Worm (Caenorhabditis elegans) whole organism, L1 larva: Measurements from ENCODE around the gene Y17D7C.1.

Experiments
- C04F5.9 ChIP-seq: sonication (generic microtip); optimal IDR thresholded peaks from 2 replicates; lab custom pipeline; 2016; ENCODE audit warnings: missing genetic modification characterization, missing compliant biosample characterization
- C34B4.2 ChIP-seq: sonication (generic microtip); optimal IDR thresholded peaks from 2 replicates; lab custom pipeline; 2017; ENCODE audit warnings: mild to moderate bottlenecking, missing genetic modification characterization, missing compliant biosample characterization
- aha-1 ChIP-seq: fragments of 150-350 bp; optimal IDR thresholded peaks from 2 replicates; lab custom pipeline; 2014; ENCODE audit warnings: missing biosample characterization, missing genetic modification characterization
- alr-1 ChIP-seq: fragments of 200-800 bp; sonication (Bioruptor generic); optimal IDR thresholded peaks from 2 replicates; lab custom pipeline; 2018; ENCODE audit warnings: borderline replicate concordance, mild to moderate bottlenecking, missing genetic modification characterization, missing compliant biosample characterization
- ceh-63 ChIP-seq: fragments of 200-800 bp; sonication (Bioruptor generic); optimal IDR thresholded peaks from 2 replicates; lab custom pipeline; 2018; ENCODE audit warnings: mild to moderate bottlenecking, missing genetic modification characterization, missing compliant biosample characterization
- ceh-8 ChIP-seq: fragments of 200-800 bp; sonication (Bioruptor generic); optimal IDR thresholded peaks from 2 replicates; lab custom pipeline; 2018; ENCODE audit warnings: mild to moderate bottlenecking, missing genetic modification characterization, moderate library complexity, missing compliant biosample characterization
- ceh-82 ChIP-seq, 3 experiments: fragments of 150-350 bp in 1 of 3; sonication (generic microtip) in 2 of 3; optimal IDR thresholded peaks; 2 replicates each; lab custom pipeline; 2014 to 2017; ENCODE audit warnings: missing biosample characterization in 3 of 3, missing genetic modification characterization in 3 of 3
- dsc-1 ChIP-seq: sonication (generic microtip); optimal IDR thresholded peaks from 2 replicates; lab custom pipeline; 2016; ENCODE audit warnings: mild to moderate bottlenecking, missing genetic modification characterization, missing compliant biosample characterization
- efl-1 ChIP-seq, 4 experiments: fragments of 150-350 bp; optimal IDR thresholded peaks in 3 of 4; peaks in 1 of 4; 1 replicate in 1 of 4; 2 replicates in 3 of 4; lab custom pipeline; 2014; ENCODE audit warnings: missing biosample characterization in 2 of 4, missing genetic modification characterization in 2 of 4, missing genetic modification reagents in 2 of 4
- efl-3 ChIP-seq: fragments of 200-800 bp; sonication (Bioruptor generic); optimal IDR thresholded peaks from 2 replicates; lab custom pipeline; 2018; ENCODE audit warnings: mild to moderate bottlenecking, missing genetic modification characterization, missing compliant biosample characterization
- fkh-10 ChIP-seq: sonication (generic microtip); optimal IDR thresholded peaks from 2 replicates; lab custom pipeline; 2017; ENCODE audit warnings: missing biosample characterization, missing genetic modification reagents, missing genetic modification characterization
- fkh-8 ChIP-seq: sonication (generic microtip); optimal IDR thresholded peaks from 2 replicates; lab custom pipeline; 2016; ENCODE audit warnings: mild to moderate bottlenecking, missing genetic modification characterization, missing compliant biosample characterization
- grh-1 ChIP-seq: fragments of 200-800 bp; sonication (Bioruptor generic); IDR thresholded peaks from 2 replicates; pipeline ENCODE4 v1.3.6; 2022; ENCODE audit warnings: missing genetic modification reagents, missing genetic modification characterization, missing compliant biosample characterization
- hlh-4 ChIP-seq: sonication (generic microtip); optimal IDR thresholded peaks from 2 replicates; lab custom pipeline; 2016; ENCODE audit warnings: mild to moderate bottlenecking, missing genetic modification characterization, missing compliant biosample characterization
- irx-1 ChIP-seq: sonication (generic microtip); optimal IDR thresholded peaks from 2 replicates; lab custom pipeline; 2016; ENCODE audit warnings: missing genetic modification characterization, missing compliant biosample characterization
- jun-1 ChIP-seq: fragments of 150-350 bp; optimal IDR thresholded peaks from 2 replicates; lab custom pipeline; 2014; ENCODE audit warnings: missing biosample characterization, missing genetic modification reagents, missing genetic modification characterization
- lin-13 ChIP-seq: fragments of 150-350 bp; optimal IDR thresholded peaks from 2 replicates; lab custom pipeline; 2014; ENCODE audit warnings: missing biosample characterization, missing genetic modification reagents, missing genetic modification characterization
- lin-14 ChIP-seq: fragments of 200-800 bp; sonication (Bioruptor generic); optimal IDR thresholded peaks from 2 replicates; lab custom pipeline; 2018; ENCODE audit warnings: mild to moderate bottlenecking, missing genetic modification characterization, moderate library complexity, missing compliant biosample characterization
- lin-39 ChIP-seq: fragments of 150-350 bp; optimal IDR thresholded peaks from 2 replicates; lab custom pipeline; 2014; ENCODE audit warnings: missing biosample characterization, missing genetic modification reagents, missing genetic modification characterization
- lsy-2 ChIP-seq, 2 experiments: fragments of 150-350 bp; optimal IDR thresholded peaks; 2 replicates each; lab custom pipeline; 2014; ENCODE audit warnings: missing biosample characterization in 2 of 2, missing genetic modification characterization in 2 of 2
- mab-9 ChIP-seq: fragments of 200-800 bp; sonication (Bioruptor generic); IDR thresholded peaks from 2 replicates; pipeline ENCODE4 v1.3.6; 2022; ENCODE audit warnings: missing genetic modification reagents, missing genetic modification characterization, missing compliant biosample characterization
- mep-1 ChIP-seq: fragments of 150-350 bp; optimal IDR thresholded peaks from 2 replicates; lab custom pipeline; 2014; ENCODE audit warnings: missing biosample characterization, missing genetic modification characterization
- nhr-11 ChIP-seq: fragments of 150-350 bp; optimal IDR thresholded peaks from 2 replicates; lab custom pipeline; 2014; ENCODE audit warnings: missing biosample characterization, missing genetic modification characterization
- nhr-12 ChIP-seq: sonication (generic microtip); optimal IDR thresholded peaks from 2 replicates; lab custom pipeline; 2017; ENCODE audit warnings: missing biosample characterization, missing genetic modification characterization
- nhr-19 ChIP-seq: fragments of 200-800 bp; sonication (Bioruptor generic); conservative IDR thresholded peaks from 2 replicates; pipeline ENCODE4 v1.3.6; 2022; ENCODE audit warnings: missing genetic modification characterization, missing compliant biosample characterization
- nhr-20 ChIP-seq: sonication (generic microtip); optimal IDR thresholded peaks from 2 replicates; lab custom pipeline; 2016; ENCODE audit warnings: mild to moderate bottlenecking, missing genetic modification characterization, missing compliant biosample characterization
- nhr-237 ChIP-seq: fragments of 150-350 bp; optimal IDR thresholded peaks from 2 replicates; lab custom pipeline; 2014; ENCODE audit warnings: missing biosample characterization, missing genetic modification characterization
- nhr-47 ChIP-seq: sonication (generic microtip); optimal IDR thresholded peaks from 2 replicates; lab custom pipeline; 2016; ENCODE audit warnings: mild to moderate bottlenecking, missing genetic modification characterization, moderate library complexity, missing compliant biosample characterization
- nhr-77 ChIP-seq: fragments of 150-350 bp; optimal IDR thresholded peaks from 2 replicates; lab custom pipeline; 2014; ENCODE audit warnings: missing biosample characterization, missing genetic modification characterization
- nhr-85 ChIP-seq: sonication (generic microtip); peaks from one replicate; lab custom pipeline; 2016; ENCODE audit warnings: missing genetic modification characterization, inconsistent platforms, missing compliant biosample characterization
- pag-3 ChIP-seq: sonication (generic microtip); optimal IDR thresholded peaks from 2 replicates; lab custom pipeline; 2017; ENCODE audit warnings: missing genetic modification characterization, mild to moderate bottlenecking, missing compliant biosample characterization, antibody characterized with exemption, borderline replicate concordance; ENCODE audit not compliant: insufficient read depth
- snu-23 ChIP-seq: sonication (generic microtip); optimal IDR thresholded peaks from 2 replicates; lab custom pipeline; 2016; ENCODE audit warnings: missing genetic modification characterization, missing compliant biosample characterization
- swsn-7 ChIP-seq: sonication (generic microtip); optimal IDR thresholded peaks from 2 replicates; lab custom pipeline; 2016; ENCODE audit warnings: missing genetic modification characterization, missing compliant biosample characterization
- tlp-1 ChIP-seq: fragments of 150-350 bp; optimal IDR thresholded peaks from 2 replicates; lab custom pipeline; 2014; ENCODE audit warnings: missing biosample characterization, missing genetic modification characterization
- unc-30 ChIP-seq: sonication (generic microtip); optimal IDR thresholded peaks from 2 replicates; lab custom pipeline; 2017; ENCODE audit warnings: missing biosample characterization, missing genetic modification characterization
- unc-86 ChIP-seq: sonication (generic microtip); optimal IDR thresholded peaks from 2 replicates; lab custom pipeline; 2016; ENCODE audit warnings: missing genetic modification characterization, missing compliant biosample characterization
- zip-4 ChIP-seq: fragments of 200-800 bp; sonication (Bioruptor generic); optimal IDR thresholded peaks from 2 replicates; lab custom pipeline; 2018; ENCODE audit warnings: mild to moderate bottlenecking, missing genetic modification characterization, moderate library complexity, missing compliant biosample characterization
- ztf-11 ChIP-seq, 2 experiments: sonication (generic microtip); optimal IDR thresholded peaks; 2 replicates each; lab custom pipeline; 2016 to 2017; ENCODE audit warnings: missing genetic modification characterization in 2 of 2, missing biosample characterization in 1 of 2, missing compliant biosample characterization in 1 of 2
- ztf-4 ChIP-seq: fragments of 150-350 bp; optimal IDR thresholded peaks from 2 replicates; lab custom pipeline; 2014; ENCODE audit warnings: missing biosample characterization, missing genetic modification characterization

Y17D7C.1 gene

DNA sequence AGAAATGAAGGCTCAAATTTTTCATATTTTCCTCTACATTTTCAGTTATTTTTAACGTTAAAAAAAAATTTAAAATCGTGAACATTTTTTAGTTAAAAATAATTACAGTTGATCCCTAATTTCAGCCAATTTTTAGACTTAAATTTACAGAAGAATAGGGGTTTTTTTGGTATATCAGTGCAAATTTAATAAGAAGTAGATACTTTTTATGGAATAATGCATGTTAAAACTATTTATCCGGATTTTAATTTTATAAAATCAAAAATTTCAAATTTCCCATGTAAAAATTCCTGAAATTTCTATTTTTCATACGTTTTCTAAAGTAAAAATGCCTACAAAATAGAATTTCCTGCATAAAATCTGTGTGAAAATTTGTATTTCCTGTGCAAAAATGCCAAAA, 17.7 kb downstream of the Y17D7C.1 start:
- no peak for TF ChIP-seq nhr-77 (tag; lab: Kevin White, UChicago)
- TF ChIP-seq alr-1 (tag; lab: Kevin White, UChicago) = peak; percentile 97
- TF ChIP-seq, all 84 proteins: peak for 1

- peak; percentile 10 for TF ChIP-seq ceh-63 (GFP tag; lab: Kevin White, UChicago)
- peak in 1 of 2 experiments; percentile 10 for TF ChIP-seq ztf-11 (tag; optimal IDR thresholded peaks at IDR 0.05; lab: Kevin White, UChicago)
Observed at ce11 chrV:18724810-18725209, 18.4 kb downstream of the Y17D7C.1 start.

- no peak for TF ChIP-seq aha-1 (tag; lab: Kevin White, UChicago)
- no peak for TF ChIP-seq jun-1 (tag; lab: Kevin White, UChicago)
- peak; percentile 0 to 10 for TF ChIP-seq efl-1 (optimal IDR thresholded peaks at IDR 0.05; lab: Kevin White, UChicago)
- TF ChIP-seq efl-1 (GFP tag; optimal IDR thresholded peaks at IDR 0.05 in 1 of 2; lab: Kevin White, UChicago) = no peak
- TF ChIP-seq ztf-4 (tag; lab: Kevin White, UChicago) = no peak
- TF ChIP-seq tlp-1 (tag; lab: Kevin White, UChicago) = no peak
- peak; percentile 32 for TF ChIP-seq fkh-8 (tag; lab: Kevin White, UChicago)
- no peak for TF ChIP-seq nhr-237
- no peak for TF ChIP-seq dsc-1 (tag; lab: Kevin White, UChicago)
- no peak for TF ChIP-seq nhr-12 (tag; lab: Kevin White, UChicago)
- TF ChIP-seq ceh-82 (tag; optimal IDR thresholded peaks at IDR 0.05; lab: Kevin White, UChicago) = peak in 1 of 3 experiments; percentile 44
- TF ChIP-seq lin-13 (GFP tag; lab: Kevin White, UChicago) = no peak
- peak; percentile 23 for TF ChIP-seq fkh-10 (GFP tag; lab: Kevin White, UChicago)
- no peak for TF ChIP-seq swsn-7 (tag; lab: Kevin White, UChicago)
- peak; percentile 14 for TF ChIP-seq unc-86 (tag; lab: Kevin White, UChicago)
- TF ChIP-seq mab-9 (GFP tag; lab: Robert Waterston, UW) = no peak
- TF ChIP-seq nhr-19 (GFP tag; lab: Robert Waterston, UW) = no peak; the same call in 1 of the 2 replicates
Observed at ce11 chrV:18725858-18726257, 19.5 kb downstream of the Y17D7C.1 start.

- TF ChIP-seq zip-4 (GFP tag; lab: Kevin White, UChicago) = no peak
- no peak for TF ChIP-seq nhr-47
- TF ChIP-seq nhr-20 = no peak
- TF ChIP-seq ceh-8 (GFP tag; lab: Kevin White, UChicago) = no peak
- no peak for TF ChIP-seq unc-30
- no peak for TF ChIP-seq C04F5.9 (tag; lab: Kevin White, UChicago)
- TF ChIP-seq ztf-11 (tag; optimal IDR thresholded peaks at IDR 0.05; lab: Kevin White, UChicago) = no peak
- no peak for TF ChIP-seq nhr-12 (tag; lab: Kevin White, UChicago)
- TF ChIP-seq swsn-7 (tag; lab: Kevin White, UChicago) = no peak
- no peak for TF ChIP-seq efl-3 (GFP tag; lab: Kevin White, UChicago)
- no peak for TF ChIP-seq lsy-2 (tag; optimal IDR thresholded peaks at IDR 0.05; lab: Kevin White, UChicago)
- TF ChIP-seq lin-13 (GFP tag; lab: Kevin White, UChicago) = no peak
- TF ChIP-seq nhr-11 = no peak
- TF ChIP-seq lin-14 (GFP tag; lab: Kevin White, UChicago) = no peak
- TF ChIP-seq, all 84 proteins: peak for 0
Observed at ce11 chrV:18729324-18729924, 23.1 kb downstream of the Y17D7C.1 start, which contains the start of gene asp-19. Gene asp-19 (minus strand): TSS chrV:18729374.

ce11 chrV:18731579-18732041, 25.2 kb downstream of the Y17D7C.1 start, which contains the start of the genes asp-18 and scl-19:
Gene asp-18 (minus strand): TSS chrV:18731679.
Gene scl-19 (plus strand): TSS chrV:18731991.
- TF ChIP-seq ceh-82 (tag; optimal IDR thresholded peaks at IDR 0.05; lab: Kevin White, UChicago) (no peak), C34B4.2 (tag; lab: Kevin White, UChicago) (no peak), nhr-85 (no peak), grh-1 (GFP tag; lab: Robert Waterston, UW) (no peak), snu-23 (GFP tag; lab: Kevin White, UChicago) (no peak), hlh-4 (tag; lab: Kevin White, UChicago) (no peak), pag-3 (tag; lab: Kevin White, UChicago) (no peak), lin-39 (tag; lab: Kevin White, UChicago) (no peak), aha-1 (tag; lab: Kevin White, UChicago) (no peak), mep-1 (no peak), mab-9 (GFP tag; lab: Robert Waterston, UW) (no peak), irx-1 (tag; lab: Kevin White, UChicago) (no peak), lsy-2 (tag; optimal IDR thresholded peaks at IDR 0.05; lab: Kevin White, UChicago) (no peak)
